Worm (Caenorhabditis elegans): ENCODE measurements around the gene gtf-2H3.

The gtf-2H3 gene

DNA sequence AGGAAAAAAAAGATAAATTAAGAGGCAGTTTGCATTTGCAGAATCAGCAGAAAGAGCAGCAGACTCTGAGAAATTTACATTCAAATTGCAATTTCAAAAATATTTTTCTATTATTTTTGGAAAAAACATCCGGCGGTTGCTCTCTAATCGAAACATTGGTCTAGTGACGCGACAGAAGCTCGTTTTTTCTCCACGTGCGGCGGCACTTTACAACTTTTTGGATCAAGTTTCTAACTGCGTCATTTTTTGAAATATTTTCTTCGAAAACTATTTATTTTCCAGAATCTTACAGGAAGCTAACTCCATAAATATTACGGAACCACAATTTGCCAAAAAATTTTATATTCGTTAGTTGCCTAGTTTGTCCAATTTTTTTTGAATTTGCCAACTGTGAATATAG, 30.0 kb upstream of the gtf-2H3 start:
- TF ChIP-seq mep-1 (tag; optimal IDR thresholded peaks at IDR 0.05), result no peak
- no peak for TF ChIP-seq mab-5 (tag; optimal IDR thresholded peaks at IDR 0.05)
- no peak for TF ChIP-seq hlh-1 (tag; optimal IDR thresholded peaks at IDR 0.05)
- TF ChIP-seq ceh-39 (tag; optimal IDR thresholded peaks at IDR 0.05), result no peak
- TF ChIP-seq nhr-2 (tag; optimal IDR thresholded peaks at IDR 0.05), result no peak
- no peak for TF ChIP-seq mls-2 (tag; optimal IDR thresholded peaks at IDR 0.05)
- TF ChIP-seq nhr-28 (tag; optimal IDR thresholded peaks at IDR 0.05), result no peak
- TF ChIP-seq bed-3 (GFP tag; optimal IDR thresholded peaks at IDR 0.05), result no peak
- no peak for TF ChIP-seq sptf-1 (tag; optimal IDR thresholded peaks at IDR 0.05)
- no peak for TF ChIP-seq tbx-8 (GFP tag; optimal IDR thresholded peaks at IDR 0.05)
- TF ChIP-seq cnd-1 (tag; optimal IDR thresholded peaks at IDR 0.05), result no peak
- TF ChIP-seq elt-3 (tag; optimal IDR thresholded peaks at IDR 0.05), result no peak
- no peak for TF ChIP-seq lin-32 (GFP tag; optimal IDR thresholded peaks at IDR 0.05)
- no peak for TF ChIP-seq ceh-83 (GFP tag; optimal IDR thresholded peaks at IDR 0.05)
- no peak for TF ChIP-seq nhr-237 (tag; optimal IDR thresholded peaks at IDR 0.05)
- TF ChIP-seq nhr-12 (tag; optimal IDR thresholded peaks at IDR 0.05), result no peak
- TF ChIP-seq pha-4 (tag; optimal IDR thresholded peaks at IDR 0.05), result no peak

DNA sequence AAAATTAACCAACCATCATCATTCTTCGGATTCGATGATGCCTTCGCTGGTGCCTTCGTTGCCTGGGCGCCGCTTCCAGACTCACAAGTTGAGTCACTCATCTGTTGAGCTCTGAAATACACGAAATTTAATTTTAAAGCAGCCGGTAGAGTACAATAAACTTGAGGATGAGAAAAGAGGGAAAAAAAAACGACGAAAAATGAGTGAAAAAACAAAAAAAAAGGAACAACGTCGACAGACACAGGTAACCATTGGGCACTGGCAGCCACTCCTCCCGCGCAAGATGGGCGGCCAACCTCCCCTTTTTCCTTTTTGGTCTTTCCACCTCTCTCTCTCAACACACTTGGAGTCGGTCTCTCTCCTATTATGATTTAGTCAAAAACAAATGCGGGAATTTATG, 26.8 kb upstream of the gtf-2H3 start, which contains the start of gene K08E5.1:
Gene K08E5.1, minus strand, starts transcription at position 101 of the 400 bp plus-strand sequence.
- TF ChIP-seq unc-39 (tag; optimal IDR thresholded peaks at IDR 0.05), result no peak
- TF ChIP-seq zip-8 (tag; optimal IDR thresholded peaks at IDR 0.05), result no peak

DNA sequence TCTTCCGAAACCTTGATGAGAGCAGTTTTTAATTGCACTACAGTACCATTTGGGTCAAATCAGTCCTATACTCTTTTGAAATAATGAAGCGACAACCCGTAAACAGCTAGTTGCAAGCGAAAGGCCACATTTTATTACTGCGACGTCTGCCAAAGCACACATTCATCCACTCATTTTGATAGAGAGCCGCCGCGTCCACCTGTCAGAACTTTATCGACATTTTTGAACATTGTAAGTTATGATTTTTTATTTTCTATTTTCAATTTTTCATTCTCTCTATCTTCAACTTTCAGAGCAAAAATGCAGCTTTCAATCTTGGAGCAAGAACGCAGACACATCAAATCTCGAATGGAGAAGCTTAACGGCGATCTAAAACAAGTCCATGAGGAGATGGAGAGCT, 20.8 kb upstream of the gtf-2H3 start, which contains the start of gene K08E5.6:
Gene K08E5.6, plus strand, starts transcription at position 301 of the 400 bp plus-strand sequence.
- TF ChIP-seq lsy-2 (tag; optimal IDR thresholded peaks at IDR 0.05) (no peak), nhr-2 (tag; optimal IDR thresholded peaks at IDR 0.05) (no peak), tbx-8 (GFP tag; optimal IDR thresholded peaks at IDR 0.05) (no peak), flh-1 (GFP tag; optimal IDR thresholded peaks at IDR 0.05) (no peak), elt-3 (tag; optimal IDR thresholded peaks at IDR 0.05) (no peak), unc-39 (tag; optimal IDR thresholded peaks at IDR 0.05) (no peak), nhr-76 (tag; optimal IDR thresholded peaks at IDR 0.05) (no peak), sptf-1 (tag; optimal IDR thresholded peaks at IDR 0.05) (no peak), mab-5 (tag; optimal IDR thresholded peaks at IDR 0.05) (no peak), nhr-12 (tag; optimal IDR thresholded peaks at IDR 0.05) (no peak), lin-32 (GFP tag; optimal IDR thresholded peaks at IDR 0.05) (no peak), lin-13 (tag; optimal IDR thresholded peaks at IDR 0.05) (no peak), cnd-1 (tag; optimal IDR thresholded peaks at IDR 0.05) (no peak), ceh-43 (GFP tag; optimal IDR thresholded peaks at IDR 0.05) (no peak), mls-2 (tag; optimal IDR thresholded peaks at IDR 0.05) (no peak), unc-120 (tag; optimal IDR thresholded peaks at IDR 0.05; ENCODE audit: poor library complexity, severe bottlenecking) (no peak), mep-1 (tag; optimal IDR thresholded peaks at IDR 0.05) (no peak), bed-3 (GFP tag; optimal IDR thresholded peaks at IDR 0.05) (no peak), ham-2 (GFP tag; optimal IDR thresholded peaks at IDR 0.05) (no peak), ces-1 (GFP tag; optimal IDR thresholded peaks at IDR 0.05) (no peak)

DNA sequence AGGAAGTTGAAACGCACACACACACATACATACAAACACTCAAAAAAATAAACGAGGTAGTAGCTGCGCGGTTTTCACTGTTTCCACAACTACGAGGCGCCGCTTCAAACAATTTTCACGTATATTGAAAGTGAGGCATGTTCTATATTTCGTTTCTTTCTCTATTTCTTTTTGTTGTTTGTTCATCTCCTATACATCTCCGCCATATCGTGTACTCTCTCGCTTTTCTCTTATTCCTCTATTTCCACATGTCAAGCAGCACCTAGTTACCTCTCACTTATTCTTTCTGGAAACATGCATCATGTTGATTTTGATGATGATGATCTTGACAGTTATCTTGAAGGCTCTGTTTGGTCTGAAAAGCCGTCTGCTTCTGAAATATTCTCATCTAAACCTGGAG, 16.8 kb upstream of the gtf-2H3 start, which contains the start of gene ZK1128.7:
Gene ZK1128.7, plus strand, starts transcription at position 229 of the 400 bp plus-strand sequence.
- peak; percentile 29 for TF ChIP-seq elt-1 (tag; optimal IDR thresholded peaks at IDR 0.05; ENCODE audit: borderline replicate concordance, insufficient read depth)
- TF ChIP-seq mep-1 (tag; optimal IDR thresholded peaks at IDR 0.05), result no peak

DNA sequence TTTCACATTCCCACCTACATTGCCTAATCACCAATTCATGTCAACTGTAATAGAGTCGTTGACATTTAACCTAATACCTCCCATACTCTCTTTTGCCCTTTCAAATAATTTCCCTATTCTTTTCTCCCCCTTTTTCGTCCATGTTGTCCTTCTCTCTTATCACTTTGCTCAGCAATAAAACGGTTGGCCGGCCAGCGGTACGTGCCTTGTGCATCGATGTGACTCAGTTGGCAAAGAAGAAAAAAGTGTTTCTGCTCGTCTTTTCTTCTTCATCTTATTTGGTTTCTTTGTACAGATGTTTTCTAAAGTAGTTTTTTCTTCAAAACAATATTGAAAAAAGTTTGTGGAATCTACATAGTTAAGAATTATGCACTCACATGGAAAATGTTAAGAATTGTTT, 14.6 kb upstream of the gtf-2H3 start:
- TF ChIP-seq lsy-2 (tag; optimal IDR thresholded peaks at IDR 0.05), result no peak
- no peak for TF ChIP-seq ceh-43 (GFP tag; optimal IDR thresholded peaks at IDR 0.05)
- no peak for TF ChIP-seq ceh-83 (GFP tag; optimal IDR thresholded peaks at IDR 0.05)
- TF ChIP-seq unc-62 (GFP tag; optimal IDR thresholded peaks at IDR 0.05), result no peak
- no peak for TF ChIP-seq ham-2 (GFP tag; optimal IDR thresholded peaks at IDR 0.05)
- no peak for TF ChIP-seq nhr-76 (tag; optimal IDR thresholded peaks at IDR 0.05)
- TF ChIP-seq elt-1 (tag; optimal IDR thresholded peaks at IDR 0.05; ENCODE audit: borderline replicate concordance, insufficient read depth), result no peak
- no peak for TF ChIP-seq ztf-11 (tag; optimal IDR thresholded peaks at IDR 0.05)
- TF ChIP-seq elt-3 (tag; optimal IDR thresholded peaks at IDR 0.05), result no peak
- no peak for TF ChIP-seq blmp-1 (tag; optimal IDR thresholded peaks at IDR 0.05)
- TF ChIP-seq hlh-1 (tag; optimal IDR thresholded peaks at IDR 0.05), result no peak
- no peak for TF ChIP-seq zip-8 (tag; optimal IDR thresholded peaks at IDR 0.05)
- TF ChIP-seq nhr-237 (tag; optimal IDR thresholded peaks at IDR 0.05), result no peak
- TF ChIP-seq unc-120 (tag; optimal IDR thresholded peaks at IDR 0.05; ENCODE audit: poor library complexity, severe bottlenecking), result no peak
- TF ChIP-seq flh-1 (GFP tag; optimal IDR thresholded peaks at IDR 0.05), result no peak
